Worm (Caenorhabditis elegans): Measurements from ENCODE around the gene K08H2.5.

- TF ChIP-seq dao-5 (tag; optimal IDR thresholded peaks at IDR 0.05) (no peak), W03F9.2 (tag; optimal IDR thresholded peaks at IDR 0.05) (no peak), him-1 (tag; optimal IDR thresholded peaks at IDR 0.05) (no peak)
Measured at ce11 chrX:13267230-13267629, 25.1 kb upstream of the K08H2.5 start, which contains the start of gene cyp-14A1.
